Worm (Caenorhabditis elegans) whole organism, L2 larva: ENCODE results near the gene mboa-1.

Experiments
- alr-1 ChIP-seq: fragments of 150-350 bp; optimal IDR thresholded peaks from 2 replicates; lab custom pipeline; 2014; ENCODE audit warnings: missing biosample characterization, missing genetic modification characterization
- lin-13 ChIP-seq: fragments of 150-350 bp; optimal IDR thresholded peaks from 2 replicates; lab custom pipeline; 2014; ENCODE audit warnings: missing biosample characterization, missing genetic modification reagents, missing genetic modification characterization
- lin-39 ChIP-seq: fragments of 150-350 bp; optimal IDR thresholded peaks from 2 replicates; lab custom pipeline; 2014; ENCODE audit warnings: missing biosample characterization, missing genetic modification reagents, missing genetic modification characterization
- lsy-2 ChIP-seq, 2 experiments: fragments of 150-350 bp in 1 of 2; sonication (generic microtip) in 1 of 2; optimal IDR thresholded peaks; 2 replicates each; lab custom pipeline; 2014 to 2017; ENCODE audit warnings: missing biosample characterization in 2 of 2, missing genetic modification characterization in 2 of 2
- nhr-237 ChIP-seq: fragments of 150-350 bp; optimal IDR thresholded peaks from 2 replicates; lab custom pipeline; 2014; ENCODE audit warnings: missing biosample characterization, missing genetic modification characterization
- nhr-25 ChIP-seq: fragments of 150-350 bp; sonication (generic microtip); optimal IDR thresholded peaks from 3 replicates; lab custom pipeline; 2014; ENCODE audit warnings: missing biosample characterization, missing genetic modification characterization
- nhr-6 ChIP-seq: fragments of 150-350 bp; optimal IDR thresholded peaks from 2 replicates; lab custom pipeline; 2014; ENCODE audit warnings: missing biosample characterization, missing genetic modification characterization
- snpc-4 ChIP-seq: fragments of 150-350 bp; optimal IDR thresholded peaks from 2 replicates; lab custom pipeline; 2014; ENCODE audit warnings: missing biosample characterization, missing genetic modification characterization
- unc-62 ChIP-seq: fragments of 150-350 bp; optimal IDR thresholded peaks from 2 replicates; lab custom pipeline; 2014; ENCODE audit warnings: missing biosample characterization, missing genetic modification reagents, missing genetic modification characterization
- ztf-11 ChIP-seq: sonication (generic microtip); optimal IDR thresholded peaks from 2 replicates; lab custom pipeline; 2017; ENCODE audit warnings: missing biosample characterization, missing genetic modification characterization

ce11 chrX:16078695-16079094 is 48.1 kb downstream of the mboa-1 start:
- TF ChIP-seq nhr-6 (tag; lab: Kevin White, UChicago): no peak
- TF ChIP-seq lin-39 (tag; lab: Kevin White, UChicago): no peak
- no peak for TF ChIP-seq lsy-2 (tag; optimal IDR thresholded peaks at IDR 0.05; lab: Kevin White, UChicago)
- TF ChIP-seq unc-62 (GFP tag; lab: Kevin White, UChicago): no peak
- no peak for TF ChIP-seq lin-13
- no peak for TF ChIP-seq ztf-11 (tag; lab: Kevin White, UChicago)
- no peak for TF ChIP-seq nhr-237
- no peak for TF ChIP-seq snpc-4 (tag; lab: Kevin White, UChicago)
- no peak for TF ChIP-seq alr-1
- no peak for TF ChIP-seq nhr-25 (tag; lab: Kevin White, UChicago)
